Fruit fly (Drosophila melanogaster): ENCODE data around the gene Uros2.

The Uros2 gene

DNA sequence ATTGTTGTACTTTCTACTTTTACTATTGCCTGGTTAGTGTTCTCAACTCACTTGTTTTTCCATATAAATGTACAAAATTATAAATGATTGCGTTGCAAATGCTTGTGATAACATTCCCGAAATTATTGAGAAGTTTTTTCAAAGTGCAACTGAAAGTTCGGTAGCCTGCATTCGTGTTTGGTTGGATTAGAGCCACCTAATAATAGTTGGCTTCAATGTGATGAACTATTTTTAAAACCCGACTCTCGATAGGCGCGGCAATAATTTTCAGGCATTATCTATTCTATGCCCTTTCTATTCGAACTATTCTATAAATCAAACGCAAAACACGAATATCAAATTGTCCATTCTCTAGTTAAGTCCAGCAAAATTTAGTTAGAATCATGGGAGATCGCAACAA is at the start of gene Uros2:
TSS of gene Uros2 (plus strand) at position 301 of the 400 bp plus-strand sequence.
- no peak for TF ChIP-seq Dll (optimal IDR thresholded peaks at IDR 0.05)
- no peak for TF ChIP-seq pan (optimal IDR thresholded peaks at IDR 0.05)
- no peak for TF ChIP-seq EcR (GFP tag; optimal IDR thresholded peaks at IDR 0.05)
- TF ChIP-seq usp (GFP tag; optimal IDR thresholded peaks at IDR 0.05): no peak
- no peak for TF ChIP-seq CG8478 (optimal IDR thresholded peaks at IDR 0.05)
- no peak for TF ChIP-seq psq (optimal IDR thresholded peaks at IDR 0.05)

DNA sequence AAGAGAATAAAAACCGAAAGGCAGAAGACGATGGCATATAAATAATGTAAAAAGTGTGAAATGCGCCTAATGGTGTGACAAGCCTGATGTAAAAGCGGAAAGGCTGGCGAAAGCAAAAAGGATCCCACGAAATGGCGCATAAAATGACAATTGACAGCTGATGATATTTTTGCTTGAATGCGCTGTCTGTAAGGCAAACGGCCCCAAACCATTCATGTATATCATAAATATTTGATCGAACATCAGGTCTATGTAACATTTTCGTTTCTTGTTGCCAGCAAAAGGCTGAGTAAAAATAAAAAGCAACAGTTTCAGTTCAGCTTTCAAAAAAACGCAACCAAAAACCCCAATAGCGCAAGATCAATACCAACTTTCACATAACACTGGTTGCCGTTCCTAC is 44.0 kb upstream of the Uros2 start, which contains the start of gene CG4520:
TSS of gene CG4520 (plus strand) at position 301 of the 400 bp plus-strand sequence.
- TF ChIP-seq Dll (optimal IDR thresholded peaks at IDR 0.05): no peak
- no peak for TF ChIP-seq usp (GFP tag; optimal IDR thresholded peaks at IDR 0.05)
- TF ChIP-seq psq (optimal IDR thresholded peaks at IDR 0.05): no peak
- no peak for TF ChIP-seq CG8478 (optimal IDR thresholded peaks at IDR 0.05)
- TF ChIP-seq pan (optimal IDR thresholded peaks at IDR 0.05): no peak
- TF ChIP-seq EcR (GFP tag; optimal IDR thresholded peaks at IDR 0.05): no peak

DNA sequence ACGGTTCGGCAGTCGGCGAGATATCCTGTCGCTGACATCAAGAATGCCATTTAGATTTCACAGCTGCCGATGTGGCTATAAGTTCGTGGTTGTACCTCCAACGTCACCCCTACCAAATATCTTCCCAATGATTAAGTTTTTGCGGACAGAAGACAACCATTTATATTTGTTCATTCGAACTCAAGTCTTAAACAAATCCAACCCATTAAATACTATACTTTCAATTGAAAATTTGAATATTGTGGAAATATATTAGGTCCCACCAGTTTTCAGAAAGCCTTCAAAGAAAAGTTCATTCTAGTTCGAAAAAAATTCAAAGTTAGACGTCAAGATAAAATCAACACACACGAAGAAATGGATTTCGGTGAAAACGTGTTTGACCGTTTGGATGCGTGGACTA is 25.5 kb upstream of the Uros2 start, which contains the start of gene CG12784:
TSS of gene CG12784 (plus strand) at position 301 of the 400 bp plus-strand sequence.
- no peak for TF ChIP-seq Dll (optimal IDR thresholded peaks at IDR 0.05)

DNA sequence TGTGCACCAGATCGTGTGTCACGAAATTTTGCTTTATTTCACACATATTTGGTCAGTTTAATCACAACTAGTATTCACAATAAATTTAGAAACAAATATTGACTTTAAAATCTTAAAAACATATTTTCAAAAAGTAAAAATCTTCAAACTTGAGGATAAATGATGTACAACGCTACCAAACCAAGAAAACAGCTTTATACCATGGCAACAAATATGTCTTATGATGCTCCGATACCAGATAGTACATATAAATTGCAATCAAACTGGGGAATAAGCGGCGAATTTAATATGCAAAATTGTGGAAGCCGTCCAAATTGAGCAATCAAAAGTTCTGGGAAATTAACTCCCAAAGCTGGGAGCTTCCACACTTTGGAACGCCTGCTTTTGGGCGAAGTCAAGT is 21.0 kb upstream of the Uros2 start, which contains the start of gene CG5623:
TSS of gene CG5623 (minus strand) at position 101 of the 400 bp plus-strand sequence.
- TF ChIP-seq psq (optimal IDR thresholded peaks at IDR 0.05): no peak
- no peak for TF ChIP-seq CG8478 (optimal IDR thresholded peaks at IDR 0.05)
- TF ChIP-seq usp (GFP tag; optimal IDR thresholded peaks at IDR 0.05): no peak
- no peak for TF ChIP-seq EcR (GFP tag; optimal IDR thresholded peaks at IDR 0.05)
- TF ChIP-seq Dll (optimal IDR thresholded peaks at IDR 0.05): no peak
- TF ChIP-seq pan (optimal IDR thresholded peaks at IDR 0.05): no peak

DNA sequence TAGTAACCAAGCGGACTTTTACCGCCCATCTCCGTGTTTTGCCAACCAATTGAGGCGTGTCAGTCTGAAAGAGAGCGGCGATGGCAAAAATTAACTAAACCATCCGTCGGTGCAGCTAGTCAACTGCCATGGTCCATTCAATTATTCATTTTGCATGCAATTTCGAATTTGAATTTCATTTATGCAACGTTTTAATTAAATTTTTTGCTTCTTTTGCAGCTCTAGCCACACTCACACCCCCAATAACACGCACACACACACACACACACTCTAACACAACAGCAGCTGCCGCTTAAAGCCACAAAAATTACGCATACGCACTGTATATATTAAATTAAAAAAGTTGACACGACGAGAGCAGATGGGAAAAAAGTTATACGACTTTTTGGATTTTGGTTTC is 19.4 kb upstream of the Uros2 start:
- TF ChIP-seq EcR (GFP tag; optimal IDR thresholded peaks at IDR 0.05): no peak
- TF ChIP-seq psq (optimal IDR thresholded peaks at IDR 0.05): no peak
- no peak for TF ChIP-seq usp (GFP tag; optimal IDR thresholded peaks at IDR 0.05)
- TF ChIP-seq CG8478 (optimal IDR thresholded peaks at IDR 0.05): no peak
- TF ChIP-seq pan (optimal IDR thresholded peaks at IDR 0.05): no peak
- no peak for TF ChIP-seq Dll (optimal IDR thresholded peaks at IDR 0.05)

DNA sequence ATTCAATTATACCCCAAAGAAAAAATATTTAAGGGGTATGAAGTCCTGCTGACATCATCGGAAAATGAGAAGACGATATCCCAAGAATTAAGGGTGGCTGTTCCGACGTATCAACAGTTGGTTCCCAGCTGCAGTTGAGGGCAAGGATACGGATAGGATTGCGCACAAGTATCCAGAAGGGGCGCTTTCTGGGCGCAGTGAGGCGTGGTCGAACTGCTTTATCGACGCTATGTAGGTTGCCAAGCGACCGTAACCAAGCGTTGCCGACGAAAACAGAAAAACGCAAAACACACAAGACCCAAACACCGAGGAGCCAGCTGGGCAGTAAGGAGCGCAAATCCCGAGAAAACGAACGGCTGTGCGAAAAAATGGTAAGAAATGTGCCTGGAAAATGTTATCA is 14.2 kb upstream of the Uros2 start, which contains the start of gene Ttc26:
TSS of gene Ttc26 (plus strand) at position 289 of the 400 bp plus-strand sequence.
- TF ChIP-seq CG8478 (optimal IDR thresholded peaks at IDR 0.05) (no peak), pan (optimal IDR thresholded peaks at IDR 0.05) (no peak), psq (optimal IDR thresholded peaks at IDR 0.05) (no peak), EcR (GFP tag; optimal IDR thresholded peaks at IDR 0.05) (no peak), Dll (optimal IDR thresholded peaks at IDR 0.05) (no peak), usp (GFP tag; optimal IDR thresholded peaks at IDR 0.05) (no peak)

DNA sequence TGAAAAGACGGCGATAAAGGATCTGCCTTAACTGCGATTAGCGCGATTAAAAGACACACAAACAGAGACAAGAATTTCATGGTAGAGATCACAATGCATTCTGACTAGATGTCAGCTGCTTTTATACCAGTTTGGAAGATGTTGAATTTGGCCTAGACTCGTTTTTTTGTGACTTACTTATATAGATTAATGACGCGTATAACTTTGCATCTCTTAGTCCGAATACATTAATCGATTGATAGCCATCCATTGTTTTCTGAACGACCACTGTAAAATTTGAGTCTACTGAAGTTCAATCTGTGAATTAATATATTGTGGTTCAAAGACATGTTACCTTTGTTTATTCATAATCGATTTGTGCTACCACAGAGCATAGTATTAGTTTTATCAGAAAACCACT is 13.1 kb upstream of the Uros2 start, which contains the start of gene CG45207:
TSS of gene CG45207 (minus strand) at position 101 of the 400 bp plus-strand sequence.
- TF ChIP-seq CG8478 (optimal IDR thresholded peaks at IDR 0.05) (no peak), psq (optimal IDR thresholded peaks at IDR 0.05) (no peak)

DNA sequence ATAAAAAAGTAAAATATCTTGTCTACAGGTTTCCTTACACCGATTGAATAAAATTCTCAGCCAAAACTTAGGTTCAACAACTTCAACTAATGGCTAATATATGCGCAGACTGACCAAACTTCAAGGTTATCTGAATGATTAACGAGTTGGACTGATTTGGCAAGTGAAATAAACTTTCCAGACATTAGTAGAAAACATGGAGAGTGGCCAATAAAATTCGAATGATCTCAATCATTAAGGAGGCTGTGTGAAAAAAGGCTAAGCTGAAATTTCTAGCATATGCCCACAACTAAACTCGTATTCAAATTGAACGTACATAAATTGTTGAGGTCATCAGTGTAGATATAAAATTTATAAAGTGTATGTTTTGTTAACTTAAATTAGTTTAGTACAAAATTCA is 8.8 kb upstream of the Uros2 start, which contains the start of gene CG5614:
TSS of gene CG5614 (plus strand) at position 301 of the 400 bp plus-strand sequence.
- no peak for TF ChIP-seq psq (optimal IDR thresholded peaks at IDR 0.05)
- no peak for TF ChIP-seq EcR (GFP tag; optimal IDR thresholded peaks at IDR 0.05)
- no peak for TF ChIP-seq pan (optimal IDR thresholded peaks at IDR 0.05)
- no peak for TF ChIP-seq Dll (optimal IDR thresholded peaks at IDR 0.05)
- TF ChIP-seq usp (GFP tag; optimal IDR thresholded peaks at IDR 0.05): no peak
- no peak for TF ChIP-seq CG8478 (optimal IDR thresholded peaks at IDR 0.05)

DNA sequence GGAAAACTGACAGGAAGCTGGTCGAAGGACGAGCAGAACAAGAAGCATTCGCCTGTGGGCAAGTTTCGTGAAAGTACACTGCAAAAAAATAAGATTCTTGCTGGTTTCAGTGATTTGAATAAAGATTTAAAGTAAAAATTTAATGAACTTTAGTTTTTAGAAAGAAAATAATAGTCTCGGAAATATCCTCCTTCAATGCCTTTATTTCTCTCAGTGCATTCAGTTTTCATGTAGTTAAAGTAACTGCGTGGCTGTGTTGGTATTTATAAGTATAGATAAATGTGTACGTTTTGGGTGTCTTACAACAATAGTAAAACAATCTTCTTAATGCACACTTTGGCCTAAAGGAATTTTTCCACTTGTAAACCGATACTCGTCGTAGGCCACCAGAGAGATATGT is 4.0 kb upstream of the Uros2 start:
- no peak for TF ChIP-seq psq (optimal IDR thresholded peaks at IDR 0.05)
- no peak for TF ChIP-seq EcR (GFP tag; optimal IDR thresholded peaks at IDR 0.05)
- TF ChIP-seq CG8478 (optimal IDR thresholded peaks at IDR 0.05): no peak
- no peak for TF ChIP-seq pan (optimal IDR thresholded peaks at IDR 0.05)
- TF ChIP-seq Dll (optimal IDR thresholded peaks at IDR 0.05): no peak
- no peak for TF ChIP-seq usp (GFP tag; optimal IDR thresholded peaks at IDR 0.05)

DNA sequence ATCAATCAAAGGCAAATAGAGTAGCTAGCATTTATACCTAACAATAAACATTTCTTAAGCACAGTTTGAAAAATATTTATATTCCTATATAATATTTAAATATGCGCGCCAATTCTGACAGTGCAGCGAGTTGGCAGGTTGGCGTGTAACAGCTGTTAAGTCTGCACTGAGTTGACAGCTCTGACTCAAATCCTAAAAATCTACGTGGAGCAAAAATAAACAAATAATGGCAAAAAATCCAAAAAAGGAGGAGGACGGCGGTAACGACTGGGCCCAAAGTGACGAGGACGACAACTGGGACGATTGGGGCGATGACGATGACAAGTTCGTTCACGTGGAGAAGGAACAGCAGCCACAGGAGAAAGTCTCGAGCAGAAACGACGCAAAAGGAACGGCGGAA is 1.8 kb upstream of the Uros2 start, which contains the start of gene CG9590:
TSS of gene CG9590 (plus strand) at position 166 of the 400 bp plus-strand sequence.
- TF ChIP-seq CG8478 (optimal IDR thresholded peaks at IDR 0.05): no peak
- no peak for TF ChIP-seq EcR (GFP tag; optimal IDR thresholded peaks at IDR 0.05)
- TF ChIP-seq pan (optimal IDR thresholded peaks at IDR 0.05): no peak
- TF ChIP-seq usp (GFP tag; optimal IDR thresholded peaks at IDR 0.05): no peak
- TF ChIP-seq Dll (optimal IDR thresholded peaks at IDR 0.05): no peak
- TF ChIP-seq psq (optimal IDR thresholded peaks at IDR 0.05): no peak

DNA sequence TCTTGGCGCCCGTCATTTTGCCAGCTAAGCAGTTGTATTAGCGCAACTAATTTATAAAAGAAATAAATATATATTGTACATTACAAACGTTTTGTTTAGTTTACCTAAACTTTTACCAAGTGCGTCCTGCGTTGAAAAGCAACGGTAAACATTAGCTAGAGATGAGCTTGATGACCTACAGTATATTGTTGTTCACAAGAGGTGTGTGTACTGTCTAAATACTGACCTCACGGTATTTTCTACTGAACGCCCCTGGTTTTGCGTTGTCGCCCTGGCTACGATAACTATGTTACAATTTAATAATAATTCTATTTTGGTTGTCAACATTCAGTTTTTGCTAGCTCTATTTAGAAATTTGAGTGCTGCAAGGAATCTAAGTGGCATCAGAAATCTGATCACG is 4.1 kb downstream of the Uros2 start, which contains the start of gene Acyp2:
TSS of gene Acyp2 (plus strand) at position 262 of the 400 bp plus-strand sequence.
- TF ChIP-seq psq (optimal IDR thresholded peaks at IDR 0.05): no peak

DNA sequence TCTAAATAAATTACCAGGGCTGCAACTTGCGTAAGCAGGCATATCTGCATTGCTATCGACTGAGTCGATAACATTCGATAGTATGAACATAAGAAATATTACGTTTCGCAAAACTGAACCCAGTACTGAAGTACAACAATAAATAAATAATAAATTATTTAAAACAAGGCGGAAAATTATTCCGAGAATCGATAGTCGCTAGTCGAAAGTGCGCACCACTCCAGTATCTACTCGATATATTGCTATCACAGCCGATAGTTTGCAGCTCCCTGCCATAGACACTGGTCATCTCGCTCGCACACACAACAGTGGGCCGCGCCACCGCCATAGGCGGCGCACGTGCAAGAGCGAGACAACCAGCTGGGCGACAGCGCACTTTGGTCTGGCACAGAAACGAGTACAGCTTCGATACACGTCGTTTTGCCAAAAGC is 5.1 kb downstream of the Uros2 start, which contains the start of gene nsl1:
TSS of gene nsl1 (plus strand) at position 411 of the 431 bp plus-strand sequence.
- no peak for TF ChIP-seq Dll (optimal IDR thresholded peaks at IDR 0.05)
- TF ChIP-seq CG8478 (optimal IDR thresholded peaks at IDR 0.05): peak; percentile 75

DNA sequence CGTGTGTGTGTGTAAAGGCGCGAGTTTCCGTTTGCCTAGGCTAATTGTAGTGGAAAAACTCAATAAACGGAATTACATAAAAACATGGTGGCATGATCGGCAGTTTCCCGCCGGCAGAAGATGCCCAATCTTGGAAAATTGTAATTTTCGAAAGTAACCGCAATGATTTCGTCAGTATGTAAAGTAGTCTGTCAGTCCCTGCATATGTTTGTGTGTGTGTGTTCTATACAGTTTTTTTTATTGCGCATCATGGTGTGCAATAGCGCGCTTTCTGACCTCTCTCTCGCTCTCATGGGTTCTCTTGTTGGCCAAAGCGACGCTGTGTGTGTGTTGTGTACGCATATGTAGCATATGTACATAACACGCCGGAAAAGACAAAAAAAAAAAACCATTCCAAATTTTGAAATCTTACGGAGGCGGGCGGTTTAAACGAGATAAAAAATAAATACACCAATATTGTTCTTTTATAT is 6.0 kb downstream of the Uros2 start:
- peak; percentile 91 for TF ChIP-seq CG8478 (optimal IDR thresholded peaks at IDR 0.05)
- TF ChIP-seq EcR (GFP tag; optimal IDR thresholded peaks at IDR 0.05): no peak

Measured in whole organism.